Worm (Caenorhabditis elegans): ENCODE measurements around the gene nhr-270.

DNA sequence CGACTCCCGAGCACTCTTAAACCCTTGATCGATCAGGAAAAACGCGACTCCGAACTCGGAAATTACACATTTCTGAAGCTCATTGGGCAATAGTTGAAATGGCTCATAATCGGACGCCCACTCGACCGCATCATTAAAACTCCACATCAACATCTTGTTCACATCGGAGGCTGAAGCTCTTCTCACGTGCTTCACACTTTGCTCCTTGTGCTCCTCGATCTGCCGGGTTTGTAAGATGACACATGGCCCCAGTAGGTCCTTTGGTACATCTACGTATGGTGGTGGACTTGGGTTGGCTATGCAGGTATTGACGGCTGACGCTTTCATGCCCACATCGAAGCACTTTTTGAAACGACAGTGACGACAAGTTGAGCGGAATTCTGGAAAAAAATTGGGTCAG lies 1.1 kb downstream of the nhr-270 start:
- TF ChIP-seq ztf-11 (tag; optimal IDR thresholded peaks at IDR 0.05) = no peak
- no peak for TF ChIP-seq fkh-10 (GFP tag; optimal IDR thresholded peaks at IDR 0.05)
